Worm (Caenorhabditis elegans) whole organism, L4/young adult: ENCODE results near the gene fum-1.

Source experiments
- W03F9.2 ChIP-seq: fragments of 150-350 bp; optimal IDR thresholded peaks from 2 replicates; lab custom pipeline; 2014; ENCODE audit warnings: missing biosample characterization, missing genetic modification characterization
- dao-5 ChIP-seq: sonication (generic microtip); optimal IDR thresholded peaks from 2 replicates; lab custom pipeline; 2016; ENCODE audit warnings: missing genotype, missing genetic modification characterization, moderate library complexity, missing compliant biosample characterization
- him-1 ChIP-seq: sonication (generic microtip); optimal IDR thresholded peaks from 2 replicates; lab custom pipeline; 2016; ENCODE audit warnings: missing genotype, missing genetic modification reagents, missing genetic modification characterization, missing compliant biosample characterization

ce11 chrIII:7465347-7465746 lies at the start of gene fum-1:
- TF ChIP-seq him-1 (tag; lab: Kevin White, UChicago) (no peak), dao-5 (no peak), W03F9.2 (tag; lab: Kevin White, UChicago) (no peak)
